Fruit fly (Drosophila melanogaster) whole organism, embryonic: ENCODE results near the gene bwa.

ENCODE experiments used
- Asciz ChIP-seq: fragments of 200-800 bp; sonication (Bioruptor generic); optimal IDR thresholded peaks from 2 replicates; lab custom pipeline; 2017; ENCODE audit warnings: missing biosample characterization, mild to moderate bottlenecking, missing genetic modification characterization, missing genetic modification reagents
- Atf3 ChIP-seq: fragments of 200-800 bp; sonication (Bioruptor generic); optimal IDR thresholded peaks from 3 replicates; lab custom pipeline; 2016; ENCODE audit warnings: missing biosample characterization, missing genetic modification characterization
- CG10209 ChIP-seq: fragments of 200-800 bp; sonication (Bioruptor generic); optimal IDR thresholded peaks from 3 replicates; lab custom pipeline; 2017; ENCODE audit warnings: missing biosample characterization, mild to moderate bottlenecking, missing genetic modification characterization, missing genetic modification reagents
- CG10267 ChIP-seq: fragments of 200-800 bp; sonication (Bioruptor generic); optimal IDR thresholded peaks from 2 replicates; lab custom pipeline; 2018; ENCODE audit warnings: missing biosample characterization, mild to moderate bottlenecking, missing genetic modification characterization, moderate library complexity
- CG12236 ChIP-seq: fragments of 200-800 bp; sonication (Bioruptor generic); optimal IDR thresholded peaks from 2 replicates; lab custom pipeline; 2016; ENCODE audit warnings: missing biosample characterization, missing genetic modification characterization
- CG12391 ChIP-seq: fragments of 200-800 bp; sonication (Bioruptor generic); optimal IDR thresholded peaks from 3 replicates; lab custom pipeline; 2018; ENCODE audit warnings: missing biosample characterization, mild to moderate bottlenecking, missing genetic modification characterization, moderate library complexity
- CG12744 ChIP-seq: fragments of 200-800 bp; sonication (Bioruptor generic); optimal IDR thresholded peaks from 2 replicates; lab custom pipeline; 2016; ENCODE audit warnings: missing biosample characterization, missing genetic modification characterization
- CG14050 ChIP-seq: fragments of 200-800 bp; sonication (Bioruptor generic); IDR thresholded peaks from 3 replicates; pipeline ENCODE4 v1.3.6; 2022; ENCODE audit warnings: missing biosample characterization, missing genetic modification characterization
- CG1602 ChIP-seq: fragments of 200-800 bp; sonication (Bioruptor generic); optimal IDR thresholded peaks from 3 replicates; lab custom pipeline; 2016; ENCODE audit warnings: missing biosample characterization, missing genetic modification characterization
- CG17829 ChIP-seq: fragments of 200-800 bp; optimal IDR thresholded peaks from 2 replicates; lab custom pipeline; 2019; ENCODE audit warnings: missing biosample characterization, mild to moderate bottlenecking, missing genetic modification characterization, moderate library complexity
- CG3847 ChIP-seq: fragments of 200-800 bp; sonication (Bioruptor generic); IDR thresholded peaks from 2 replicates; pipeline ENCODE4 v1.3.6; 2022; ENCODE audit warnings: missing biosample characterization, missing genetic modification characterization
- CG4328 ChIP-seq: fragments of 200-800 bp; sonication (Bioruptor generic); optimal IDR thresholded peaks from 3 replicates; lab custom pipeline; 2017; ENCODE audit warnings: missing biosample characterization, missing genetic modification reagents, missing genetic modification characterization
- CG4404 ChIP-seq: fragments of 200-800 bp; sonication (Bioruptor generic); IDR thresholded peaks from 2 replicates; pipeline ENCODE4 v1.3.6; 2022; ENCODE audit warnings: missing biosample characterization, missing genetic modification characterization
- CG4730 ChIP-seq: fragments of 200-800 bp; sonication (Bioruptor generic); IDR thresholded peaks from 2 replicates; pipeline ENCODE4 v1.3.6; 2022; ENCODE audit warnings: missing biosample characterization, missing genetic modification characterization
- CG6254 ChIP-seq: fragments of 200-800 bp; sonication (Bioruptor generic); optimal IDR thresholded peaks from 3 replicates; lab custom pipeline; 2017; ENCODE audit warnings: mild to moderate bottlenecking, missing biosample characterization, missing genetic modification reagents, missing genetic modification characterization
- CG7839 ChIP-seq: fragments of 200-800 bp; sonication (Bioruptor generic); optimal IDR thresholded peaks from 3 replicates; lab custom pipeline; 2018; ENCODE audit warnings: missing biosample characterization, mild to moderate bottlenecking, missing genetic modification characterization, moderate library complexity
- CG8290 ChIP-seq, 3 experiments: fragments of 200-800 bp; sonication (Bioruptor generic); optimal IDR thresholded peaks; 2 replicates each; lab custom pipeline; 2016 to 2019; ENCODE audit warnings: missing biosample characterization in 3 of 3, missing genetic modification characterization in 3 of 3, mild to moderate bottlenecking in 2 of 3, moderate library complexity in 1 of 3
- CG9876 ChIP-seq: fragments of 200-800 bp; sonication (Bioruptor generic); optimal IDR thresholded peaks from 2 replicates; lab custom pipeline; 2016; ENCODE audit warnings: missing biosample characterization, missing genetic modification characterization
- H2.0 ChIP-seq: fragments of 200-800 bp; sonication (Bioruptor generic); IDR thresholded peaks from 2 replicates; pipeline ENCODE4 v1.3.6; 2022; ENCODE audit warnings: missing biosample characterization, missing genetic modification characterization
- Hr39 ChIP-seq: fragments of >200 bp; optimal IDR thresholded peaks from 2 replicates; lab custom pipeline; 2017
- NfI ChIP-seq: fragments of 200-800 bp; sonication (Bioruptor generic); optimal IDR thresholded peaks from 3 replicates; lab custom pipeline; 2018; ENCODE audit warnings: missing biosample characterization, mild to moderate bottlenecking, missing genetic modification characterization, moderate library complexity
- Opbp ChIP-seq: fragments of 200-800 bp; sonication (Bioruptor generic); IDR thresholded peaks from 3 replicates; pipeline ENCODE4 v1.3.6; 2022; ENCODE audit warnings: missing biosample characterization, missing genetic modification characterization; ENCODE audit not compliant: partially characterized antibody
- Side ChIP-seq: fragments of 200-800 bp; sonication (Bioruptor generic); optimal IDR thresholded peaks from 2 replicates; lab custom pipeline; 2016; ENCODE audit warnings: missing biosample characterization, missing genetic modification characterization
- Sox102F ChIP-seq: fragments of 200-800 bp; sonication (Bioruptor generic); optimal IDR thresholded peaks from 2 replicates; lab custom pipeline; 2018; ENCODE audit warnings: missing biosample characterization, mild to moderate bottlenecking, missing genetic modification characterization, moderate library complexity
- Trl ChIP-seq, 3 experiments: fragments of >200 bp in 2 of 3; fragments of 200-800 bp in 1 of 3; sonication (Bioruptor generic) in 1 of 3; optimal IDR thresholded peaks; 2 replicates in 1 of 3; 3 replicates in 2 of 3; lab custom pipeline; 2016 to 2017; ENCODE audit warnings: missing biosample characterization in 1 of 3, missing genetic modification characterization in 1 of 3
- ab ChIP-seq: fragments of 200-800 bp; sonication (Bioruptor generic); optimal IDR thresholded peaks from 2 replicates; lab custom pipeline; 2016; ENCODE audit warnings: missing biosample characterization, missing genetic modification characterization
- bigmax ChIP-seq: fragments of 200-800 bp; sonication (Bioruptor generic); optimal IDR thresholded peaks from 2 replicates; lab custom pipeline; 2018; ENCODE audit warnings: missing biosample characterization, mild to moderate bottlenecking, missing genetic modification characterization
- bowl ChIP-seq: fragments of 200-800 bp; sonication (Bioruptor generic); IDR thresholded peaks from 2 replicates; pipeline ENCODE4 v1.3.6; 2022; ENCODE audit warnings: missing biosample characterization, missing genetic modification characterization
- bsh ChIP-seq, 2 experiments: fragments of 200-800 bp; sonication (Bioruptor generic); optimal IDR thresholded peaks; 2 replicates each; lab custom pipeline; 2017 to 2018; ENCODE audit warnings: mild to moderate bottlenecking in 2 of 2, missing biosample characterization in 2 of 2, missing genetic modification characterization in 2 of 2, moderate library complexity in 1 of 2
- chif ChIP-seq, 2 experiments: fragments of 200-800 bp; sonication (Bioruptor generic); optimal IDR thresholded peaks; 3 replicates each; lab custom pipeline; 2016; ENCODE audit warnings: missing biosample characterization in 2 of 2, missing genetic modification characterization in 2 of 2
- crc ChIP-seq: fragments of 200-800 bp; sonication (Bioruptor generic); optimal IDR thresholded peaks from 2 replicates; lab custom pipeline; 2016; ENCODE audit warnings: missing biosample characterization, missing genetic modification characterization
- dati ChIP-seq: fragments of 200-800 bp; sonication (Bioruptor generic); IDR thresholded peaks from 2 replicates; pipeline ENCODE4 v1.3.6; 2022; ENCODE audit warnings: missing biosample characterization, missing genetic modification characterization
- h ChIP-seq: fragments of >200 bp; optimal IDR thresholded peaks from 2 replicates; lab custom pipeline; 2017
- lmd ChIP-seq: fragments of 200-800 bp; sonication (Bioruptor generic); IDR thresholded peaks from 2 replicates; pipeline ENCODE4 v1.3.6; 2022; ENCODE audit warnings: missing biosample characterization, missing genetic modification characterization
- luna ChIP-seq: fragments of 200-800 bp; sonication (Bioruptor generic); optimal IDR thresholded peaks from 2 replicates; lab custom pipeline; 2016; ENCODE audit warnings: missing biosample characterization, missing genetic modification characterization
- mirr ChIP-seq: fragments of 200-800 bp; sonication (Bioruptor generic); optimal IDR thresholded peaks from 3 replicates; lab custom pipeline; 2018; ENCODE audit warnings: missing biosample characterization, mild to moderate bottlenecking, missing genetic modification characterization
- p53 ChIP-seq: fragments of 200-800 bp; sonication (Bioruptor generic); optimal IDR thresholded peaks from 2 replicates; lab custom pipeline; 2016; ENCODE audit warnings: missing biosample characterization, missing genetic modification characterization
- pb ChIP-seq: fragments of 200-800 bp; sonication (Bioruptor generic); optimal IDR thresholded peaks from 3 replicates; lab custom pipeline; 2016; ENCODE audit warnings: missing biosample characterization, missing genetic modification characterization
- pfk ChIP-seq: fragments of 200-800 bp; sonication (Bioruptor generic); optimal IDR thresholded peaks from 2 replicates; lab custom pipeline; 2018; ENCODE audit warnings: missing biosample characterization, mild to moderate bottlenecking, missing genetic modification characterization, moderate library complexity
- prd ChIP-seq, 3 experiments: fragments of >200 bp in 2 of 3; fragments of 200-800 bp in 1 of 3; sonication (Bioruptor generic) in 1 of 3; optimal IDR thresholded peaks in 2 of 3; IDR thresholded peaks in 1 of 3; 2 replicates in 2 of 3; 3 replicates in 1 of 3; pipeline versions ENCODE4 v1.3.6 to Lab custom; 2017 to 2022; ENCODE audit warnings: missing biosample characterization in 1 of 3, missing genetic modification characterization in 1 of 3
- repo ChIP-seq: fragments of 200-800 bp; sonication (Bioruptor generic); optimal IDR thresholded peaks from 2 replicates; lab custom pipeline; 2016; ENCODE audit warnings: missing biosample characterization, missing genetic modification characterization
- rib ChIP-seq: fragments of 200-800 bp; sonication (Bioruptor generic); IDR thresholded peaks from 2 replicates; pipeline ENCODE4 v1.3.6; 2022; ENCODE audit warnings: missing biosample characterization, missing genetic modification characterization
- sd ChIP-seq: fragments of 200-800 bp; sonication (Bioruptor generic); optimal IDR thresholded peaks from 3 replicates; lab custom pipeline; 2018; ENCODE audit warnings: missing biosample characterization, mild to moderate bottlenecking, missing genetic modification characterization, moderate library complexity
- sens-2 ChIP-seq: fragments of 200-800 bp; sonication (Bioruptor generic); IDR thresholded peaks from 2 replicates; pipeline ENCODE4 v1.3.6; 2022; ENCODE audit warnings: missing biosample characterization, missing genetic modification characterization
- so ChIP-seq: fragments of 200-800 bp; sonication (Bioruptor generic); IDR thresholded peaks from 3 replicates; pipeline ENCODE4 v1.3.6; 2022; ENCODE audit warnings: missing biosample characterization, missing genetic modification characterization
- tin ChIP-seq: fragments of 200-800 bp; sonication (Bioruptor generic); optimal IDR thresholded peaks from 3 replicates; lab custom pipeline; 2016; ENCODE audit warnings: missing biosample characterization, missing genetic modification characterization
- unpg ChIP-seq: fragments of 200-800 bp; sonication (Bioruptor generic); optimal IDR thresholded peaks from 3 replicates; lab custom pipeline; 2018; ENCODE audit warnings: missing biosample characterization, mild to moderate bottlenecking, missing genetic modification characterization, moderate library complexity
- usp ChIP-seq: fragments of >200 bp; optimal IDR thresholded peaks from 2 replicates; lab custom pipeline; 2017; ENCODE audit warnings: missing biosample characterization, missing genetic modification characterization

Gene bwa

dm6 chr2L:20120388-20121232, 54.4 kb downstream of the bwa start (continued):
- TF ChIP-seq Sox102F (GFP tag; lab: Kevin White, UChicago): peak; percentile 88
- TF ChIP-seq CG12236 (GFP tag; lab: Kevin White, UChicago): peak; percentile 60
- TF ChIP-seq dati (GFP tag; lab: Robert Waterston, UW): peak; percentile 84
- TF ChIP-seq CG1602 (GFP tag; lab: Kevin White, UChicago): peak; percentile 94
- peak; percentile 99 for TF ChIP-seq CG8290 (GFP tag; optimal IDR thresholded peaks at IDR 0.05; lab: Kevin White, UChicago)
- peak; percentile 82 to 97 for TF ChIP-seq CG8290 (tag; optimal IDR thresholded peaks at IDR 0.05; lab: Kevin White, UChicago)
- TF ChIP-seq bsh (GFP tag; optimal IDR thresholded peaks at IDR 0.05; lab: Kevin White, UChicago): peak; percentile 21 to 70
- peak; percentile 93 for TF ChIP-seq ab
- peak; percentile 78 for TF ChIP-seq CG10209 (GFP tag; lab: Kevin White, UChicago)
- peak; percentile 88 to 97 for TF ChIP-seq chif (GFP tag; optimal IDR thresholded peaks at IDR 0.05; lab: Kevin White, UChicago)
- TF ChIP-seq CG14050 (GFP tag; lab: Robert Waterston, UW): peak; percentile 79
- TF ChIP-seq mirr: peak; percentile 77
- no peak for TF ChIP-seq usp (GFP tag; lab: Kevin White, UChicago)
- TF ChIP-seq bowl (GFP tag; lab: Robert Waterston, UW): no peak; the same call in 1 of the 2 replicates
- peak; percentile 92 for TF ChIP-seq p53 (GFP tag; lab: Kevin White, UChicago)
- no peak for TF ChIP-seq Trl (optimal IDR thresholded peaks at IDR 0.05; lab: Kevin White, UChicago)
- peak; percentile 97 for TF ChIP-seq Trl (GFP tag; optimal IDR thresholded peaks at IDR 0.05; lab: Kevin White, UChicago)
- no peak for TF ChIP-seq Hr39
- TF ChIP-seq sens-2 (GFP tag; lab: Robert Waterston, UW): peak; percentile 79
- peak; percentile 86 for TF ChIP-seq repo
- peak; percentile 54 for TF ChIP-seq CG4328 (GFP tag; lab: Kevin White, UChicago)
- peak; percentile 91 for TF ChIP-seq Atf3 (GFP tag; lab: Kevin White, UChicago)
- TF ChIP-seq CG3847 (GFP tag; lab: Robert Waterston, UW): peak; percentile 88
- no peak for TF ChIP-seq sd (tag; lab: Kevin White, UChicago)
- TF ChIP-seq crc (GFP tag; lab: Kevin White, UChicago): peak; percentile 61
- peak; percentile 86 for TF ChIP-seq CG12744 (GFP tag; lab: Kevin White, UChicago)
- peak; percentile 80 for TF ChIP-seq CG12391 (tag; lab: Kevin White, UChicago)
- peak; percentile 95 for TF ChIP-seq pb (GFP tag; lab: Kevin White, UChicago)
- TF ChIP-seq Asciz (GFP tag; lab: Kevin White, UChicago): peak; percentile 63
- TF ChIP-seq tin (GFP tag; lab: Kevin White, UChicago): peak; percentile 97
- peak; percentile 87 for TF ChIP-seq CG17829 (tag; lab: Kevin White, UChicago)
- TF ChIP-seq CG4404 (GFP tag; lab: Robert Waterston, UW): peak; percentile 79
- peak; percentile 78 for TF ChIP-seq CG10267 (tag; lab: Kevin White, UChicago)
- peak; percentile 79 for TF ChIP-seq Opbp
- peak; percentile 95 for TF ChIP-seq H2.0 (GFP tag; lab: Robert Waterston, UW)
- peak; percentile 72 for TF ChIP-seq unpg (GFP tag; lab: Kevin White, UChicago)
- TF ChIP-seq CG7839 (tag; lab: Kevin White, UChicago): peak; percentile 87
- TF ChIP-seq CG4730: peak; percentile 93
- TF ChIP-seq rib: peak; percentile 61
- peak; percentile 90 for TF ChIP-seq NfI (GFP tag; lab: Kevin White, UChicago)
- TF ChIP-seq CG9876: peak; percentile 96
- peak; percentile 45 for TF ChIP-seq pfk (GFP tag; lab: Kevin White, UChicago)
- TF ChIP-seq h (lab: Kevin White, UChicago): no peak
- no peak; the same call in 2 of the 3 replicates for TF ChIP-seq so (GFP tag; lab: Robert Waterston, UW)
- TF ChIP-seq Side (GFP tag; lab: Kevin White, UChicago): peak; percentile 86
- peak; percentile 26 for TF ChIP-seq CG6254
- peak; percentile 96 for TF ChIP-seq lmd (GFP tag; lab: Robert Waterston, UW)
- TF ChIP-seq luna (GFP tag; lab: Kevin White, UChicago): peak; percentile 87
- TF ChIP-seq prd (optimal IDR thresholded peaks at IDR 0.05; lab: Kevin White, UChicago): no peak
- TF ChIP-seq prd (GFP tag; IDR thresholded peaks at IDR 0.05; lab: Robert Waterston, UW): peak; percentile 95
- no peak for TF ChIP-seq bigmax (GFP tag; lab: Kevin White, UChicago)
